Fruit fly (Drosophila melanogaster): Measurements from ENCODE around the gene Prosbeta2R1.

DNA sequence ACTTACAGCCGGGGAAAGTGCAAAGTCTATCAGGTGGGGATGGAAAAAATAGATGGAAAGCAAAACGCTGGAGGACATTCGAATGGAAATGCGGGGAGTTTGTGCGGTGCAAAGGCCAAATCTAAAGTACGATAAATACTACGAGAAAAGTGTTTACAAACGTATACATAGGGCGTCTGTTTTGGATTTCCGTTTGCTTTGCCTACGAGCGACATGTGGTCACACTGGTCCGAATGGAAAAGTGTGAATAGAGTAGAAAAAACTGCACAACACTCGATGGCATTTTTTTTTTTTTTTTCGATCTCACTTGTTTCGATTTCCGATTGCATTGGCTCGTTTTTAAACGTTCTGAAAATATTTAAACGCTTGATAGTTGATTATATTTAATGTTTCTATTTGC, 31.0 kb downstream of the Prosbeta2R1 start:
- TF ChIP-seq CG8478 (optimal IDR thresholded peaks at IDR 0.05): no peak
- TF ChIP-seq CTCF (optimal IDR thresholded peaks at IDR 0.05): no peak
